Worm (Caenorhabditis elegans) whole organism, L3 larva: ENCODE data around the gene srbc-57.

Experiments
- ama-1 ChIP-seq: fragments of 150-350 bp; optimal IDR thresholded peaks from 2 replicates; lab custom pipeline; 2018
- egl-5 ChIP-seq: fragments of 150-350 bp; optimal IDR thresholded peaks from 2 replicates; lab custom pipeline; 2017; ENCODE audit warnings: missing biosample characterization, missing genetic modification reagents, missing genetic modification characterization, inconsistent platforms
- lin-39 ChIP-seq: fragments of 150-350 bp; optimal IDR thresholded peaks from 2 replicates; lab custom pipeline; 2018; ENCODE audit warnings: missing biosample characterization, missing genetic modification reagents, missing genetic modification characterization
- sea-2 ChIP-seq: fragments of 150-350 bp; sonication (generic microtip); optimal IDR thresholded peaks from 4 replicates; lab custom pipeline; 2014; ENCODE audit warnings: missing biosample characterization, missing genetic modification reagents, missing genetic modification characterization
- snpc-4 ChIP-seq: fragments of 150-350 bp; optimal IDR thresholded peaks from 2 replicates; lab custom pipeline; 2014; ENCODE audit warnings: missing biosample characterization, missing genetic modification characterization
- unc-62 ChIP-seq: fragments of 150-350 bp; sonication (generic microtip); optimal IDR thresholded peaks from 4 replicates; lab custom pipeline; 2014; ENCODE audit warnings: missing biosample characterization, missing genetic modification reagents, missing genetic modification characterization
- ztf-11 ChIP-seq: fragments of 150-350 bp; optimal IDR thresholded peaks from 2 replicates; lab custom pipeline; 2014; ENCODE audit warnings: missing biosample characterization, missing genetic modification characterization

- TF ChIP-seq snpc-4 (tag; lab: Kevin White, UChicago) (no peak), ama-1 (lab: Kevin White, UChicago) (no peak), lin-39 (tag; lab: Kevin White, UChicago) (no peak), unc-62 (GFP tag; lab: Kevin White, UChicago) (no peak), sea-2 (GFP tag; lab: Kevin White, UChicago) (no peak), ztf-11 (tag; lab: Kevin White, UChicago) (no peak), egl-5 (no peak)
Measured at ce11 chrV:449685-450084, 18.7 kb downstream of the srbc-57 start, which contains the start of gene M02H5.8.
